Fruit fly (Drosophila melanogaster): ENCODE measurements around the gene Inx5.

Inx5 gene

DNA sequence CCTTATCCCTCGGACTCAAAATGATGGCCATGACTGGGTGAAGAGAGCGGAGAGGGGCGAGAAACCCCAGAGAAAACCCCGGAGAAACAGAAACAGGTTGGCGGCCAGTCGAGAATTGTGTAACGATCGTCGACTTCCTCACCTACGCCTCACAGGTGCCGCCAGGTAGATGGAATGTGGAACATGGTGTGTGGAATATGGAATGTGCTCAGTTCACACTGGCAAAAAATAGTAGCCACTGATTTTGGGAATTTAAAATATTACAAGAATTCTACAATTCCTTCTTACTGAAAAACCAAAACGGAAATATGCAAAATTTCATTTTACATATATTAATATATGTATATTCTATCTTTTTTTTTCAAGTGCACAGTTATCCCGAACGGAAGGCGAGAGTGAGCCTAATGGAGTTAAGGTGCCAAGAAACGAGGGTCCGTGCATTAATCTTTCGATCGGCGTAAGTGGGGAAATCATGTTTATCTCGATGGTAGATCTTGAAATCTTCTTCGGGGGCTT is 14.7 kb downstream of the Inx5 start:
- no peak for TF ChIP-seq Hr96 (GFP tag; optimal IDR thresholded peaks at IDR 0.05)
- TF ChIP-seq CG7045 (GFP tag; optimal IDR thresholded peaks at IDR 0.05) = peak; percentile 13
- TF ChIP-seq CG14711 (tag; optimal IDR thresholded peaks at IDR 0.05) = peak; percentile 35
- peak; percentile 8 for TF ChIP-seq CG7101 (tag; optimal IDR thresholded peaks at IDR 0.05)
- peak; percentile 18 for TF ChIP-seq CG5204 (GFP tag; optimal IDR thresholded peaks at IDR 0.05)

DNA sequence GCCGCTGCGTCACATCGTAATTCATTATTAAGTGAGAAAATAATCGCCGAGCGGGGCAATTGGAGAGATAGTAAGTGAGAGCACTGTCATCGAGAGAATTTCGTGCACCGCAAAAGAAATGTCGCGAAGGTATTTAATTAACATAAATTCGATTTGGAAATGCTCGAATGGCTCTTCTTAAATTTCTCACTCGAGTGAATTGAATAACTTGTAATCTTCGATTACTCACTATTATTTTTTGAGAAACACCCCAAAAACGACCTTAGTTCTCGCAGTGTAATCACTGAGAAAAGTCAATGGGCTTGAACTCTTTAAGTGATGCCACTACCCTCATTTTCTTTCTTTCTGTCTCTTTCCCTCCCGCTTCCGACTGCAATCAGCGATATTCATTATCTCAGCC is 15.7 kb downstream of the Inx5 start:
- TF ChIP-seq Mnt (GFP tag; optimal IDR thresholded peaks at IDR 0.05) (peak; percentile 35), cic (GFP tag; optimal IDR thresholded peaks at IDR 0.05) (peak; percentile 47), ovo (GFP tag; optimal IDR thresholded peaks at IDR 0.05) (no peak), bab1 (GFP tag; optimal IDR thresholded peaks at IDR 0.05) (peak; percentile 82), CG14711 (tag; optimal IDR thresholded peaks at IDR 0.05) (peak; percentile 83), CG5204 (GFP tag; optimal IDR thresholded peaks at IDR 0.05) (peak; percentile 53), Hr96 (GFP tag; optimal IDR thresholded peaks at IDR 0.05) (peak; percentile 46), Clk (GFP tag; optimal IDR thresholded peaks at IDR 0.05) (peak; percentile 22), cnc (optimal IDR thresholded peaks at IDR 0.05) (no peak), kay (GFP tag; ENCODE audit: borderline replicate concordance) (no peak), pad (GFP tag; optimal IDR thresholded peaks at IDR 0.05) (peak; percentile 55), CG7045 (GFP tag; optimal IDR thresholded peaks at IDR 0.05) (peak; percentile 67), toe (GFP tag; optimal IDR thresholded peaks at IDR 0.05) (no peak), tj (GFP tag; optimal IDR thresholded peaks at IDR 0.05) (peak; percentile 37), CG7101 (tag; optimal IDR thresholded peaks at IDR 0.05) (peak; percentile 82), CG1620 (GFP tag; optimal IDR thresholded peaks at IDR 0.05) (no peak), CG33017 (tag; optimal IDR thresholded peaks at IDR 0.05) (peak; percentile 81), CG11617 (GFP tag; optimal IDR thresholded peaks at IDR 0.05) (peak; percentile 54), Crg-1 (GFP tag; optimal IDR thresholded peaks at IDR 0.05) (peak; percentile 58), CG12768 (GFP tag; optimal IDR thresholded peaks at IDR 0.05) (peak; percentile 72)

DNA sequence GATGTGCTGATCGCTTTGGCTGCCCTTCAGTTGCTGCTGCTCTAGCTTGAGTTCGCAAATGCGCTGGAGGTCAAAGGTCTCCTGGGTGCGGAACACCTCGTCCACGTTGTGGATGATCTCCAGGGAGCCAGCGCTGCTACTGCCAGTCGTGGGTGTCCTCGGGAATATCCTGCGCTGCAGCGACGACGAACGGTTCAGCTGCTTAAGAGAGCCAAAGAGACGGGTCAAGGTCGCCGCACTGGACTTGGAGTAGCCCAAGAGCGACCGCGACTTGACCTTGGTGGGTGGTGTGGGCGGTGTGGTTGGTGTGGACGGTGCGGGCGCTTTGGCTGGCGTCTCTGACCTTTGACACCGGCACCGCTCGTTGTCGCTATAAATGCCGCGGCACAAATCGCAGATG is 16.4 kb downstream of the Inx5 start:
- TF ChIP-seq CG7101 (tag; optimal IDR thresholded peaks at IDR 0.05) (no peak), tj (GFP tag; optimal IDR thresholded peaks at IDR 0.05) (no peak), CG12768 (GFP tag; optimal IDR thresholded peaks at IDR 0.05) (no peak), toe (GFP tag; optimal IDR thresholded peaks at IDR 0.05) (no peak), CG7045 (GFP tag; optimal IDR thresholded peaks at IDR 0.05) (no peak), cic (GFP tag; optimal IDR thresholded peaks at IDR 0.05) (no peak)

DNA sequence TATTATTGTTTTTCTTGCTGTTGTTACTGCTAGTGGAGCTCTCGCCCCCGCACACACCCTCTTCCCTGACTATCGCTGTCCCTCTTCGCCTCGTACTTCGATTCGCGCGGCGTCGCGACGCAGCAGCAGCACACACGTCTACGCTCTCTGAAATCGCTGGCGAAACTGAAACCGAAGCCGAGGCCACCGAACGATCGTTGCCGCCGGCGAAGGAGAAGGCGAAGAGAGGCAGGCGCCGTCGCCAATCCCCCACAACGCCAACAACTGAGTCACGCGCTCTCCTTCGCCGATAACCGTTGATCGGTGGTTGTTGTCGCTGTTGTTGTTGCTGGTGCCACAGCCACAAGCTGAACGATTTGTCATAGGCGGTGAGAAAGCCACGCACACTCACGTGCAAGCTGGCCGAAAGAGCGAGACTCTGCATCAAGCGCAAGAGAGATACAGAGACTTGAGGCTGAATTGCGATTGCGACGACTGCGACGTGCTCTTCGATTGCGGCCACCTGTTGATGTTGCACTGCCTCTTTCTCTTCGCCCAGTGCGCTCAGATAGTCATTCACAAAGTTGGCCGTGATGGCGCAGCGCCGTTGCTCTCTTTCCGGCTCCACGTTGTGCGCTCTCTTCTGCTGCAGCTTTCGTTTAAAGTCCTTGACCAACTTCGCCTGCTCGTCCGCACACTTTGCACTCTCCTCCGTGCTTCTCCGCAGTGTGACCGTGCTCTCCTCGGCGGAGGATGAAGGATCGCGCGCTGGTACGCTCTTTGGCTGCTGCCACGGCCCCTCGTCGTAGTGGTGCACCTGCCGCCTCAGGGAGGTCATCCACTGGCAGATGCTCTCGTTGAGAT is 17.2 kb downstream of the Inx5 start:
- no peak for TF ChIP-seq CG7045 (GFP tag; optimal IDR thresholded peaks at IDR 0.05)
- peak; percentile 93 for TF ChIP-seq kay (GFP tag; ENCODE audit: borderline replicate concordance)
- no peak for TF ChIP-seq CG11617 (GFP tag; optimal IDR thresholded peaks at IDR 0.05)
- TF ChIP-seq tj (GFP tag; optimal IDR thresholded peaks at IDR 0.05) = peak; percentile 68
- TF ChIP-seq ovo (GFP tag; optimal IDR thresholded peaks at IDR 0.05) = no peak
- no peak for TF ChIP-seq CG1620 (GFP tag; optimal IDR thresholded peaks at IDR 0.05)
- TF ChIP-seq cic (GFP tag; optimal IDR thresholded peaks at IDR 0.05) = peak; percentile 66
- TF ChIP-seq CG12768 (GFP tag; optimal IDR thresholded peaks at IDR 0.05) = peak; percentile 53
- TF ChIP-seq Mnt (GFP tag; optimal IDR thresholded peaks at IDR 0.05) = peak; percentile 57
- TF ChIP-seq bab1 (GFP tag; optimal IDR thresholded peaks at IDR 0.05) = peak; percentile 63
- TF ChIP-seq pad (GFP tag; optimal IDR thresholded peaks at IDR 0.05) = peak; percentile 94
- TF ChIP-seq CG33017 (tag; optimal IDR thresholded peaks at IDR 0.05) = no peak
- TF ChIP-seq Clk (GFP tag; optimal IDR thresholded peaks at IDR 0.05) = no peak
- TF ChIP-seq CG5204 (GFP tag; optimal IDR thresholded peaks at IDR 0.05) = no peak

DNA sequence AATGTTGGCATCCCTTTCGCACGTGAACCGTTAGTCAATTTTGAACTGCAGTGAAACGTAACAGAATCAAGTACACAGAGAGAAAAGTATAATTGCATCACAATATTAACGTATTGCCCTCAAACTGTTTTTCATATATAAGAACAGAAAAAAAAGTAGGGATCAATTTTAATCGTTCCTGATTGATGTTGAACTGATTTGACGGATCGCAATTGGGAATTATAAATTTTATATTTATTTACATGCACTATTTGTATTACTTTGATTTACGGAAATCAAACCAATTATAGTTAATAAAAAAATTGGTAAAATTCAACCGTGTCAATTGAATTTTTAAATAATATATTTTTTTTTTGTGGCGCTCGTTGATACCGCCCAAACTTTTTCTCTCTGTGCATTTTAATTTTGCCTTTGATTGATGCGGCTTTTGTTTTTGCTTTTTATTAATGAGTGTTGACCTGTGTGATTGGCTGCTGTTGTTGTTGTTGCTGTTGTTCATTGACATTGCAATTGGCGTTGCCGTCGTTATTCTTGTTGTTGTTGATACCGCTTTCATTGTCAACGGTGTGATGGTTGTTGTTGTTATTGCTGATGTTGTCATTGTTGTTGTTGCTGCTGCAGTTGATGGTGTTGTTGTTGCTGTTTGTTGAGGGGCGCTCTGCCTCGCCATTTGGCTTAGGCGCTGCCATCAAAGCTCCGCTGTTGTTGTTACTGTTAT is 18.0 kb downstream of the Inx5 start:
- TF ChIP-seq kay (GFP tag; ENCODE audit: borderline replicate concordance) = peak; percentile 92
- TF ChIP-seq bab1 (GFP tag; optimal IDR thresholded peaks at IDR 0.05) = peak; percentile 64
- peak; percentile 87 for TF ChIP-seq CG11617 (GFP tag; optimal IDR thresholded peaks at IDR 0.05)
- TF ChIP-seq Hr96 (GFP tag; optimal IDR thresholded peaks at IDR 0.05) = peak; percentile 56
- TF ChIP-seq CG12768 (GFP tag; optimal IDR thresholded peaks at IDR 0.05) = peak; percentile 46
- TF ChIP-seq CG33017 (tag; optimal IDR thresholded peaks at IDR 0.05) = peak; percentile 45
- peak; percentile 76 for TF ChIP-seq CG14711 (tag; optimal IDR thresholded peaks at IDR 0.05)
- peak; percentile 58 for TF ChIP-seq toe (GFP tag; optimal IDR thresholded peaks at IDR 0.05)
- TF ChIP-seq tj (GFP tag; optimal IDR thresholded peaks at IDR 0.05) = peak; percentile 23
- peak; percentile 57 for TF ChIP-seq CG7045 (GFP tag; optimal IDR thresholded peaks at IDR 0.05)
- TF ChIP-seq Clk (GFP tag; optimal IDR thresholded peaks at IDR 0.05) = no peak
- TF ChIP-seq Crg-1 (GFP tag; optimal IDR thresholded peaks at IDR 0.05) = peak; percentile 49
- TF ChIP-seq cnc (optimal IDR thresholded peaks at IDR 0.05) = no peak
- TF ChIP-seq ovo (GFP tag; optimal IDR thresholded peaks at IDR 0.05) = peak; percentile 62
- peak; percentile 74 for TF ChIP-seq CG7101 (tag; optimal IDR thresholded peaks at IDR 0.05)
- peak; percentile 72 for TF ChIP-seq CG5204 (GFP tag; optimal IDR thresholded peaks at IDR 0.05)
- peak; percentile 16 for TF ChIP-seq pad (GFP tag; optimal IDR thresholded peaks at IDR 0.05)
- TF ChIP-seq cic (GFP tag; optimal IDR thresholded peaks at IDR 0.05) = no peak
- peak; percentile 15 for TF ChIP-seq CG1620 (GFP tag; optimal IDR thresholded peaks at IDR 0.05)
- TF ChIP-seq Mnt (GFP tag; optimal IDR thresholded peaks at IDR 0.05) = peak; percentile 22

Data from whole organism, adult.